Worm (Caenorhabditis elegans) whole organism, L2 larva: ENCODE results near the gene F39G3.4.

Source experiments
- ceh-16 ChIP-seq: fragments of 150-350 bp; optimal IDR thresholded peaks from 2 replicates; lab custom pipeline; 2014; ENCODE audit warnings: missing biosample characterization, missing genetic modification characterization
- lin-11 ChIP-seq: fragments of 150-350 bp; sonication (generic microtip); optimal IDR thresholded peaks from 2 replicates; lab custom pipeline; 2014; ENCODE audit warnings: missing biosample characterization, missing genetic modification characterization, inconsistent platforms, mixed read lengths
- nhr-23 ChIP-seq: fragments of 150-350 bp; optimal IDR thresholded peaks from 2 replicates; lab custom pipeline; 2014; ENCODE audit warnings: missing biosample characterization, missing genetic modification reagents, missing genetic modification characterization
- nhr-237 ChIP-seq: fragments of 150-350 bp; optimal IDR thresholded peaks from 2 replicates; lab custom pipeline; 2014; ENCODE audit warnings: missing biosample characterization, missing genetic modification characterization
- unc-39 ChIP-seq: fragments of 150-350 bp; optimal IDR thresholded peaks from 2 replicates; lab custom pipeline; 2014; ENCODE audit warnings: missing biosample characterization, missing genetic modification characterization

ce11 chrV:4710464-4710863 lies 14.1 kb upstream of the F39G3.4 start, which contains the start of gene oac-24:
- TF ChIP-seq lin-11 (tag; lab: Kevin White, UChicago), result no peak
- TF ChIP-seq nhr-23 (tag; lab: Kevin White, UChicago), result no peak
- no peak for TF ChIP-seq ceh-16 (tag; lab: Kevin White, UChicago)
- no peak for TF ChIP-seq nhr-237
- no peak for TF ChIP-seq unc-39 (tag; lab: Kevin White, UChicago)
